Fruit fly (Drosophila melanogaster): ENCODE measurements around the gene Rac1.

DNA sequence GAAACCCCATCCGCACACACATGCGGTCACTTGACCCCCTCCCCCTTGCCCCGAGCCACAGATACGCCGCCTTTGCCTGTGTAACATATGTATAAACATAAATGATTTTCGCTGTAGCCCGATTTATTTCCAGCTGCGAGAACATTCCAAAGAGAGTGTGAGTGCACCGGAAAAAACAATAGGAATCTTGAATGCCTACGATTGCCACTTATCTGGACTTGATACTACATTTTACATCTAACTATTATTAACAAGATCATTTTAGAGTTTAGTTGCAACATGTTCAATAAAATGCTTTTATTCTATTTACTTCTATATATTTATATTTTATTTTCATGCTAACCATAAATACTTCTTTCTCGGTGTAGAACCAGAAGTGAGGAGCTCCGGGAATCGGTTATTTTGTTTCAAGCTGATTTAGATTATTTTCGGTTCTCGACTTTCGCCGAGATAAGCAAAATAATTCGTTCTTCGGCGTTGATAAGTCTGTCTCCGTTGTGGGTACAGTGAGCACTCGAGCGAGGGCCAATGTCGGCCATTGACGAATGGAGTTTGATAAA lies 2.3 kb downstream of the Rac1 start:
- TF ChIP-seq CG8301 (tag; optimal IDR thresholded peaks at IDR 0.05) = peak; percentile 64
- no peak for TF ChIP-seq rn (GFP tag; IDR thresholded peaks at IDR 0.05)
- TF ChIP-seq CG34367 (tag; optimal IDR thresholded peaks at IDR 0.05) = peak; percentile 54
- no peak for TF ChIP-seq D1 (tag; optimal IDR thresholded peaks at IDR 0.05)
